Worm (Caenorhabditis elegans) whole organism, L1 larva: ENCODE results near the gene F08F3.10.

Source experiments
- ama-1 ChIP-seq: fragments of 150-350 bp; optimal IDR thresholded peaks from 2 replicates; lab custom pipeline; 2014
- fkh-8 ChIP-seq: sonication (generic microtip); optimal IDR thresholded peaks from 2 replicates; lab custom pipeline; 2016; ENCODE audit warnings: mild to moderate bottlenecking, missing genetic modification characterization, missing compliant biosample characterization
- jun-1 ChIP-seq: fragments of 150-350 bp; optimal IDR thresholded peaks from 2 replicates; lab custom pipeline; 2014; ENCODE audit warnings: missing biosample characterization, missing genetic modification reagents, missing genetic modification characterization
- pqm-1 ChIP-seq: sonication (generic microtip); optimal IDR thresholded peaks from 3 replicates; lab custom pipeline; 2017; ENCODE audit warnings: missing biosample characterization, missing genetic modification characterization
- snpc-4 ChIP-seq: fragments of 150-350 bp; optimal IDR thresholded peaks from 2 replicates; lab custom pipeline; 2014; ENCODE audit warnings: missing biosample characterization, missing genetic modification characterization
- unc-130 ChIP-seq: fragments of 150-350 bp; optimal IDR thresholded peaks from 2 replicates; lab custom pipeline; 2017; ENCODE audit warnings: missing biosample characterization, missing genetic modification characterization, inconsistent platforms

DNA sequence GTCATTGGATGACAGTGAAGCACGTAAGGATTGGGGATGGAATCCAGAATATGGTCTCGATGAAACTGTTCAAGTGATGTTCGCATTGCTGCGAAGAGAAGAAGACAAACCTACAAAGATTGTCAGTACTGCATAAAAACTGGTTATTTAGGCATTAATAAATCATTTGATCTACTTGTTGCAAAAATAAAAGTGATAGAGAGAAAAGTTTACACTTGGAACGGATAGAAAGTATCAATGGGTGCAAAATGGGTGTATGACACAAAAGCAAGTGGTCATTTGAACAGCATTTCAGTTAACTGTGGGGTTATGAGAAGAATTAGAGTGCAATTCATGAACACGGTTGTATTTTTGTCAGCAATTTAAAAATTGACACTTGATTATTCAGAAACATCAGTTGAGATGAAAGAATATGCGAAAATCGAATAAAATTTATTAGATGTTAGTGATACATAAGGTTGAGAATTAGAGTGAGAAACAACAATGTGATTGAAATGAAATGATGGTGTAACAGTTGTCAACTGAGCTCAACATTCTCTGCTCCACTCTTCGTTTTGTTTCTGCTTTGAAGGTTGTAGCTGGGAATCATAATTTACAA is at the start of gene F08F3.10:
- TF ChIP-seq jun-1 (no peak), fkh-8 (no peak), unc-130 (tag; lab: Kevin White, UChicago) (no peak), pqm-1 (tag; lab: Kevin White, UChicago) (no peak), ama-1 (lab: Kevin White, UChicago) (no peak), snpc-4 (no peak)
